Worm (Caenorhabditis elegans) whole organism, early embryonic: ENCODE results near the gene srh-203.

ENCODE experiments used
- B0310.2 ChIP-seq: sonication (generic microtip); optimal IDR thresholded peaks from 2 replicates; lab custom pipeline; 2016; ENCODE audit warnings: mild to moderate bottlenecking, missing genetic modification characterization, missing compliant biosample characterization
- F13C5.2 ChIP-seq: sonication (generic microtip); optimal IDR thresholded peaks from 2 replicates; lab custom pipeline; 2017; ENCODE audit warnings: mild to moderate bottlenecking, missing genetic modification characterization, inconsistent platforms, missing compliant biosample characterization
- aly-1 ChIP-seq: sonication (generic microtip); optimal IDR thresholded peaks from 2 replicates; lab custom pipeline; 2016; ENCODE audit warnings: missing genetic modification characterization, missing compliant biosample characterization
- ama-1 ChIP-seq: fragments of 150-350 bp; optimal IDR thresholded peaks from 2 replicates; lab custom pipeline; 2014
- ceh-13 ChIP-seq: fragments of 200-800 bp; sonication (Bioruptor generic); optimal IDR thresholded peaks from 2 replicates; lab custom pipeline; 2018; ENCODE audit warnings: mild to moderate bottlenecking, missing genetic modification characterization, missing compliant biosample characterization
- ceh-36 ChIP-seq: sonication (generic microtip); optimal IDR thresholded peaks from 2 replicates; lab custom pipeline; 2016; ENCODE audit warnings: missing genetic modification characterization, inconsistent platforms, missing compliant biosample characterization
- ets-7 ChIP-seq: sonication (generic microtip); optimal IDR thresholded peaks from 2 replicates; lab custom pipeline; 2016; ENCODE audit warnings: missing genotype, missing genetic modification characterization, missing compliant biosample characterization
- hmbx-1 ChIP-seq: sonication (generic microtip); optimal IDR thresholded peaks from 2 replicates; lab custom pipeline; 2016; ENCODE audit warnings: mild to moderate bottlenecking, missing genetic modification characterization, missing compliant biosample characterization
- hmg-4 ChIP-seq: fragments of 200-800 bp; sonication (Bioruptor generic); optimal IDR thresholded peaks from 2 replicates; lab custom pipeline; 2018; ENCODE audit warnings: mild to moderate bottlenecking, missing genetic modification characterization, missing compliant biosample characterization
- hnd-1 ChIP-seq: sonication (generic microtip); optimal IDR thresholded peaks from 2 replicates; lab custom pipeline; 2016; ENCODE audit warnings: missing genetic modification characterization, missing compliant biosample characterization
- sea-1 ChIP-seq: fragments of 200-800 bp; sonication (Bioruptor generic); conservative IDR thresholded peaks from 2 replicates; pipeline ENCODE4 v1.3.6; 2022; ENCODE audit warnings: missing genetic modification characterization, missing compliant biosample characterization
- tbx-37 ChIP-seq: fragments of 200-800 bp; sonication (Bioruptor generic); conservative IDR thresholded peaks from 2 replicates; pipeline ENCODE4 v1.3.6; 2022; ENCODE audit warnings: missing genetic modification reagents, missing genetic modification characterization, missing compliant biosample characterization
- tra-4 ChIP-seq: sonication (generic microtip); optimal IDR thresholded peaks from 2 replicates; lab custom pipeline; 2017; ENCODE audit warnings: missing genetic modification characterization, missing compliant biosample characterization

DNA sequence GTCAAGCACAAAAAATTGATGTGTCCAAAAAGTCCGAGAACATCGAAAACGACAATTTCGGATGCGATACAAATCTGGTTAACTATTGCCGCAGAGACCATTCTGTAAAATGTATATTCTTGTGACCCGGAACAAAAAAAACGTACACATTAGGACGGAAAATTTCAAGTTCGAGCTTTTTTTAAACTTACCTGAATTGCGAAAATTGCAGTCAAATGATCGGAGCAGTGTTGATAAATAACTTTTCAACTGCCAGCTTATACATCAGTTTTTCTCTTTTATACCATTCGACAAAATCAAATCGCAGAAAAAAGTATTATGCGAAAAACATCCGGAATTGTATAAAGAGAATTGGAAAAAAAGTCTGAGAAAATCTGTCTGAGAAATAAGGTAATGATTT lies 17.8 kb downstream of the srh-203 start, which contains the start of gene srsx-2:
- TF ChIP-seq ceh-36, result no peak
- no peak for TF ChIP-seq aly-1 (tag; lab: Kevin White, UChicago)
- TF ChIP-seq ceh-13 (GFP tag; lab: Kevin White, UChicago), result no peak
- no peak for TF ChIP-seq sea-1 (GFP tag; lab: Robert Waterston, UW)
- TF ChIP-seq ama-1 (lab: Kevin White, UChicago), result no peak
- TF ChIP-seq hnd-1 (tag; lab: Kevin White, UChicago), result no peak
- TF ChIP-seq hmg-4 (GFP tag; lab: Kevin White, UChicago), result no peak
- TF ChIP-seq hmbx-1 (tag; lab: Kevin White, UChicago), result no peak
- no peak for TF ChIP-seq ets-7 (tag; lab: Kevin White, UChicago)
- no peak for TF ChIP-seq F13C5.2
- no peak for TF ChIP-seq B0310.2 (tag; lab: Kevin White, UChicago)
- no peak for TF ChIP-seq tra-4 (tag; lab: Kevin White, UChicago)
- no peak for TF ChIP-seq tbx-37
